Worm (Caenorhabditis elegans) whole organism, L4 larva: ENCODE results near the gene flp-16.

ENCODE experiments used
- F44E2.7 ChIP-seq: fragments of 200-800 bp; sonication (Bioruptor generic); IDR thresholded peaks from 2 replicates; pipeline ENCODE4 v2.1.2; 2022; ENCODE audit warnings: missing genetic modification characterization, missing compliant biosample characterization
- F49E8.2 ChIP-seq: sonication (generic microtip); optimal IDR thresholded peaks from 2 replicates; lab custom pipeline; 2016; ENCODE audit warnings: missing compliant biosample characterization, mild to moderate bottlenecking, missing genetic modification characterization, borderline replicate concordance
- R02D3.7 ChIP-seq: fragments of 150-350 bp; sonication (generic microtip); optimal IDR thresholded peaks from 3 replicates; lab custom pipeline; 2014; ENCODE audit warnings: missing biosample characterization, missing genetic modification characterization
- T26A8.4 ChIP-seq: fragments of 200-800 bp; sonication (Bioruptor generic); IDR thresholded peaks from 2 replicates; pipeline ENCODE4 v1.3.6; 2022; ENCODE audit warnings: missing genetic modification characterization, missing compliant biosample characterization
- Y48G9A.11 ChIP-seq: fragments of 200-800 bp; sonication (Bioruptor generic); IDR thresholded peaks from 2 replicates; pipeline ENCODE4 v1.3.6; 2022; ENCODE audit warnings: missing genetic modification reagents, missing genetic modification characterization, missing compliant biosample characterization
- Y5F2A.4 ChIP-seq: fragments of 200-800 bp; sonication (Bioruptor generic); optimal IDR thresholded peaks from 2 replicates; lab custom pipeline; 2018; ENCODE audit warnings: mild to moderate bottlenecking, missing genetic modification characterization, missing compliant biosample characterization
- Y75B8A.6 ChIP-seq: fragments of 200-800 bp; sonication (Bioruptor generic); IDR thresholded peaks from 2 replicates; pipeline ENCODE4 v1.3.6; 2022; ENCODE audit warnings: missing genetic modification reagents, missing genetic modification characterization, missing compliant biosample characterization
- ZK337.2 ChIP-seq: fragments of 200-800 bp; sonication (Bioruptor generic); IDR thresholded peaks from 2 replicates; pipeline ENCODE4 v1.3.6; 2022; ENCODE audit warnings: missing genetic modification reagents, missing genetic modification characterization, missing compliant biosample characterization
- arid-1 ChIP-seq: fragments of 200-800 bp; sonication (Bioruptor generic); conservative IDR thresholded peaks from 2 replicates; pipeline ENCODE4 v1.3.6; 2022; ENCODE audit warnings: missing genetic modification reagents, missing genetic modification characterization, missing compliant biosample characterization
- attf-4 ChIP-seq: sonication (generic microtip); optimal IDR thresholded peaks from 3 replicates; lab custom pipeline; 2017; ENCODE audit warnings: missing biosample characterization, missing genetic modification characterization
- ceh-32 ChIP-seq: sonication (generic microtip); optimal IDR thresholded peaks from 2 replicates; lab custom pipeline; 2016; ENCODE audit warnings: mild to moderate bottlenecking, missing genetic modification characterization, missing compliant biosample characterization; ENCODE audit not compliant: poor library complexity
- ceh-44 ChIP-seq: fragments of 200-800 bp; sonication (Bioruptor generic); IDR thresholded peaks from 2 replicates; pipeline ENCODE4 v1.3.6; 2022; ENCODE audit warnings: missing genetic modification reagents, missing genetic modification characterization, missing compliant biosample characterization
- ceh-62 ChIP-seq: sonication (generic microtip); optimal IDR thresholded peaks from 2 replicates; lab custom pipeline; 2017; ENCODE audit warnings: missing biosample characterization, missing genetic modification characterization
- ces-1 ChIP-seq: fragments of 150-350 bp; sonication (generic microtip); optimal IDR thresholded peaks from 4 replicates; lab custom pipeline; 2014; ENCODE audit warnings: missing biosample characterization, missing genetic modification reagents, missing genetic modification characterization
- cey-2 ChIP-seq: sonication (generic microtip); optimal IDR thresholded peaks from 3 replicates; lab custom pipeline; 2017; ENCODE audit warnings: missing genetic modification characterization, mild to moderate bottlenecking, missing compliant biosample characterization, antibody characterized with exemption, borderline replicate concordance; ENCODE audit not compliant: insufficient read depth
- ctbp-1 ChIP-seq: fragments of 200-800 bp; sonication (Bioruptor generic); IDR thresholded peaks from 2 replicates; pipeline ENCODE4 v1.3.6; 2022; ENCODE audit warnings: missing genetic modification reagents, missing genetic modification characterization, missing compliant biosample characterization
- daf-12 ChIP-seq: fragments of 150-350 bp; optimal IDR thresholded peaks from 2 replicates; lab custom pipeline; 2014; ENCODE audit warnings: missing biosample characterization, missing genetic modification reagents, missing genetic modification characterization
- dmd-9 ChIP-seq: fragments of 200-800 bp; sonication (Bioruptor generic); IDR thresholded peaks from 2 replicates; pipeline ENCODE4 v1.3.6; 2022; ENCODE audit warnings: missing genetic modification reagents, missing genetic modification characterization, missing compliant biosample characterization
- duxl-1 ChIP-seq: sonication (generic microtip); optimal IDR thresholded peaks from 2 replicates; lab custom pipeline; 2016; ENCODE audit warnings: mild to moderate bottlenecking, missing genetic modification characterization, moderate library complexity, missing compliant biosample characterization; ENCODE audit not compliant: poor library complexity
- dve-1 ChIP-seq: sonication (generic microtip); optimal IDR thresholded peaks from 2 replicates; lab custom pipeline; 2017; ENCODE audit warnings: antibody characterized with exemption, mild to moderate bottlenecking, missing genetic modification characterization, missing compliant biosample characterization; ENCODE audit not compliant: insufficient read depth
- fkh-10 ChIP-seq: fragments of 150-350 bp; optimal IDR thresholded peaks from 2 replicates; lab custom pipeline; 2014; ENCODE audit warnings: missing biosample characterization, missing genetic modification reagents, missing genetic modification characterization
- hif-1 ChIP-seq, 2 experiments: sonication (generic microtip); optimal IDR thresholded peaks; 2 replicates each; lab custom pipeline; 2016 to 2017; ENCODE audit warnings: missing compliant biosample characterization in 2 of 2, missing genetic modification characterization in 2 of 2, missing genetic modification reagents in 2 of 2, missing genotype in 2 of 2, mild to moderate bottlenecking in 1 of 2
- hlh-30 ChIP-seq: sonication (generic microtip); optimal IDR thresholded peaks from 2 replicates; lab custom pipeline; 2017; ENCODE audit warnings: antibody characterized with exemption, mild to moderate bottlenecking, missing genetic modification characterization, missing compliant biosample characterization; ENCODE audit not compliant: insufficient read depth
- lim-7 ChIP-seq: fragments of 200-800 bp; sonication (Bioruptor generic); IDR thresholded peaks from 2 replicates; pipeline ENCODE4 v1.3.6; 2022; ENCODE audit warnings: missing genetic modification characterization, missing compliant biosample characterization
- lin-15B ChIP-seq: fragments of 150-350 bp; sonication (generic microtip); optimal IDR thresholded peaks from 3 replicates; lab custom pipeline; 2014; ENCODE audit warnings: missing biosample characterization, missing genetic modification characterization
- lin-38 ChIP-seq: fragments of 200-800 bp; sonication (Bioruptor generic); IDR thresholded peaks from 2 replicates; pipeline ENCODE4 v1.3.6; 2022; ENCODE audit warnings: missing genetic modification reagents, missing genetic modification characterization, missing compliant biosample characterization
- madf-9 ChIP-seq: fragments of 200-800 bp; sonication (Bioruptor generic); conservative IDR thresholded peaks from 2 replicates; pipeline ENCODE4 v1.3.6; 2022; ENCODE audit warnings: missing genetic modification reagents, missing genetic modification characterization, missing compliant biosample characterization
- mdl-1 ChIP-seq, 2 experiments: fragments of 150-350 bp in 1 of 2; sonication (generic microtip) in 1 of 2; optimal IDR thresholded peaks; 2 replicates each; lab custom pipeline; 2014 to 2017; ENCODE audit warnings: missing biosample characterization in 2 of 2, missing genetic modification characterization in 2 of 2
- mes-2 ChIP-seq: sonication (generic microtip); optimal IDR thresholded peaks from 2 replicates; lab custom pipeline; 2016; ENCODE audit warnings: missing genotype, mild to moderate bottlenecking, missing genetic modification characterization, missing compliant biosample characterization; ENCODE audit not compliant: poor library complexity, severe bottlenecking
- nhr-102 ChIP-seq: sonication (generic microtip); optimal IDR thresholded peaks from 2 replicates; lab custom pipeline; 2016; ENCODE audit warnings: mild to moderate bottlenecking, missing genetic modification characterization, moderate library complexity, missing compliant biosample characterization
- nhr-111 ChIP-seq: fragments of 200-800 bp; sonication (Bioruptor generic); optimal IDR thresholded peaks from 2 replicates; lab custom pipeline; 2018; ENCODE audit warnings: mild to moderate bottlenecking, missing genetic modification characterization, missing compliant biosample characterization
- nhr-25 ChIP-seq: sonication (generic microtip); optimal IDR thresholded peaks from 2 replicates; lab custom pipeline; 2017; ENCODE audit warnings: missing genetic modification characterization, mild to moderate bottlenecking, missing compliant biosample characterization, antibody characterized with exemption, moderate library complexity, borderline replicate concordance; ENCODE audit not compliant: insufficient read depth
- nhr-41 ChIP-seq: fragments of 200-800 bp; sonication (Bioruptor generic); IDR thresholded peaks from 2 replicates; pipeline ENCODE4 v1.3.6; 2022; ENCODE audit warnings: missing genetic modification reagents, missing genetic modification characterization, missing compliant biosample characterization
- nhr-42 ChIP-seq: fragments of 200-800 bp; sonication (Bioruptor generic); IDR thresholded peaks from 2 replicates; pipeline ENCODE4 v1.3.6; 2022; ENCODE audit warnings: missing genetic modification characterization, missing compliant biosample characterization
- nhr-76 ChIP-seq: fragments of 150-350 bp; optimal IDR thresholded peaks from 2 replicates; lab custom pipeline; 2014; ENCODE audit warnings: missing biosample characterization, missing genetic modification characterization
- nhr-77 ChIP-seq: fragments of 150-350 bp; optimal IDR thresholded peaks from 2 replicates; lab custom pipeline; 2014; ENCODE audit warnings: missing biosample characterization, missing genetic modification characterization
- saeg-2 ChIP-seq: fragments of 200-800 bp; sonication (Bioruptor generic); IDR thresholded peaks from 2 replicates; pipeline ENCODE4 v1.3.6; 2022; ENCODE audit warnings: missing genetic modification reagents, missing genetic modification characterization, missing compliant biosample characterization
- skn-1 ChIP-seq: fragments of 150-350 bp; optimal IDR thresholded peaks from 2 replicates; lab custom pipeline; 2014; ENCODE audit warnings: missing biosample characterization, missing genetic modification characterization
- snpc-4 ChIP-seq: fragments of 150-350 bp; optimal IDR thresholded peaks from 2 replicates; lab custom pipeline; 2014; ENCODE audit warnings: missing biosample characterization, missing genetic modification characterization
- spr-1 ChIP-seq: sonication (generic microtip); optimal IDR thresholded peaks from 2 replicates; lab custom pipeline; 2016; ENCODE audit warnings: mild to moderate bottlenecking, missing genetic modification characterization, missing compliant biosample characterization
- spr-3 ChIP-seq: fragments of 200-800 bp; sonication (Bioruptor generic); optimal IDR thresholded peaks from 2 replicates; lab custom pipeline; 2018; ENCODE audit warnings: mild to moderate bottlenecking, missing genetic modification characterization, missing compliant biosample characterization
- tra-1 ChIP-seq: fragments of 200-800 bp; sonication (Bioruptor generic); IDR thresholded peaks from 2 replicates; pipeline ENCODE4 v1.3.6; 2022; ENCODE audit warnings: missing genetic modification reagents, missing genetic modification characterization, missing compliant biosample characterization
- unc-39 ChIP-seq: sonication (generic microtip); optimal IDR thresholded peaks from 2 replicates; lab custom pipeline; 2017; ENCODE audit warnings: missing biosample characterization, missing genetic modification characterization
- unc-62 ChIP-seq, 3 experiments: fragments of 150-350 bp in 1 of 3; sonication (generic microtip); optimal IDR thresholded peaks in 2 of 3; peaks in 1 of 3; 1 replicate in 1 of 3; 2 replicates in 2 of 3; lab custom pipeline; 2014 to 2017; ENCODE audit warnings: missing biosample characterization in 3 of 3, missing genetic modification characterization in 3 of 3, missing genetic modification reagents in 3 of 3, missing genotype in 1 of 3
- vab-7 ChIP-seq: fragments of 200-800 bp; sonication (Bioruptor generic); IDR thresholded peaks from 2 replicates; pipeline ENCODE4 v1.3.6; 2022; ENCODE audit warnings: missing genetic modification reagents, missing genetic modification characterization, missing compliant biosample characterization
- zag-1 ChIP-seq: fragments of 150-350 bp; optimal IDR thresholded peaks from 2 replicates; lab custom pipeline; 2014; ENCODE audit warnings: missing biosample characterization, missing genetic modification characterization
- zfp-2 ChIP-seq: sonication (generic microtip); optimal IDR thresholded peaks from 2 replicates; lab custom pipeline; 2016; ENCODE audit warnings: mild to moderate bottlenecking, missing genetic modification characterization, missing compliant biosample characterization
- zfp-3 ChIP-seq: fragments of 200-800 bp; sonication (Bioruptor generic); conservative IDR thresholded peaks from 2 replicates; pipeline ENCODE4 v1.3.6; 2022; ENCODE audit warnings: missing genetic modification reagents, missing genetic modification characterization, missing compliant biosample characterization
- zip-11 ChIP-seq: fragments of 200-800 bp; sonication (Bioruptor generic); IDR thresholded peaks from 2 replicates; pipeline ENCODE4 v1.3.6; 2022; ENCODE audit warnings: missing genetic modification characterization, missing compliant biosample characterization
- zip-2 ChIP-seq: fragments of 150-350 bp; optimal IDR thresholded peaks from 2 replicates; lab custom pipeline; 2014; ENCODE audit warnings: missing biosample characterization, missing genetic modification characterization

flp-16 gene

ce11 chrII:13195163-13195562 is 39.9 kb upstream of the flp-16 start, which contains the start of gene lec-1 (continued):
- TF ChIP-seq skn-1 (tag; lab: Kevin White, UChicago): no peak
- TF ChIP-seq mdl-1 (tag; optimal IDR thresholded peaks at IDR 0.05; lab: Kevin White, UChicago): peak in 1 of 2 experiments; percentile 64
- TF ChIP-seq nhr-111: no peak
- TF ChIP-seq nhr-42: no peak
- no peak for TF ChIP-seq ceh-44
- no peak for TF ChIP-seq daf-12 (tag; lab: Kevin White, UChicago)
- TF ChIP-seq ceh-32 (tag; lab: Kevin White, UChicago): no peak
- no peak for TF ChIP-seq zip-11 (GFP tag; lab: Robert Waterston, UW)
- TF ChIP-seq nhr-76 (tag; lab: Kevin White, UChicago): no peak
- no peak for TF ChIP-seq Y48G9A.11
- no peak for TF ChIP-seq ceh-62 (tag; lab: Kevin White, UChicago)
- no peak for TF ChIP-seq zfp-2 (tag; lab: Kevin White, UChicago)
- no peak for TF ChIP-seq cey-2
- TF ChIP-seq unc-39 (tag; lab: Kevin White, UChicago): no peak
- TF ChIP-seq arid-1 (GFP tag; lab: Robert Waterston, UW): no peak
- no peak for TF ChIP-seq ZK337.2 (GFP tag; lab: Robert Waterston, UW)
- no peak for TF ChIP-seq zip-2 (tag; lab: Kevin White, UChicago)
- TF ChIP-seq ces-1 (GFP tag; lab: Kevin White, UChicago): no peak
- no peak for TF ChIP-seq Y5F2A.4 (GFP tag; lab: Kevin White, UChicago)
- no peak for TF ChIP-seq saeg-2 (GFP tag; lab: Robert Waterston, UW)
- no peak for TF ChIP-seq zag-1 (tag; lab: Kevin White, UChicago)
- no peak for TF ChIP-seq dmd-9 (GFP tag; lab: Robert Waterston, UW)
- no peak for TF ChIP-seq fkh-10 (GFP tag; lab: Kevin White, UChicago)
- TF ChIP-seq nhr-25 (tag; lab: Kevin White, UChicago): no peak
- TF ChIP-seq hlh-30 (tag; lab: Kevin White, UChicago): peak; percentile 45
- no peak for TF ChIP-seq T26A8.4
- TF ChIP-seq zfp-3 (GFP tag; lab: Robert Waterston, UW): no peak
- 0 out of 2 replicates have a peak, but pooled peaks have one; percentile 16 for TF ChIP-seq tra-1 (GFP tag; lab: Robert Waterston, UW)
- TF ChIP-seq mes-2: peak; percentile 60
- no peak for TF ChIP-seq madf-9 (GFP tag; lab: Robert Waterston, UW)
- TF ChIP-seq dve-1 (tag; lab: Kevin White, UChicago): peak; percentile 78
- 0 out of 2 replicates have a peak, but pooled peaks have one; percentile 6 for TF ChIP-seq lim-7 (GFP tag; lab: Robert Waterston, UW)
- no peak for TF ChIP-seq vab-7 (GFP tag; lab: Robert Waterston, UW)
- TF ChIP-seq F49E8.2 (tag; lab: Kevin White, UChicago): no peak
- TF ChIP-seq attf-4 (tag; lab: Kevin White, UChicago): no peak
- no peak for TF ChIP-seq ctbp-1 (GFP tag; lab: Robert Waterston, UW)
- TF ChIP-seq snpc-4: no peak
- TF ChIP-seq spr-3: no peak
- TF ChIP-seq nhr-102 (tag; lab: Kevin White, UChicago): no peak
- TF ChIP-seq unc-62 (GFP tag; optimal IDR thresholded peaks at IDR 0.05 in 1 of 2; lab: Kevin White, UChicago): peak in 1 of 2 experiments; percentile 50
- no peak for TF ChIP-seq unc-62 (tag; optimal IDR thresholded peaks at IDR 0.05; lab: Kevin White, UChicago)
- TF ChIP-seq lin-38: peak; percentile 37; the same call in 1 of the 2 replicates
- peak in 1 of 2 experiments; percentile 3 for TF ChIP-seq hif-1 (tag; optimal IDR thresholded peaks at IDR 0.05; lab: Kevin White, UChicago)
- TF ChIP-seq spr-1 (tag; lab: Kevin White, UChicago): no peak
- no peak for TF ChIP-seq lin-15B
- no peak for TF ChIP-seq nhr-77 (tag; lab: Kevin White, UChicago)
- TF ChIP-seq R02D3.7 (tag; lab: Kevin White, UChicago): no peak
- TF ChIP-seq nhr-41: no peak
- TF ChIP-seq duxl-1: no peak
- no peak for TF ChIP-seq F44E2.7
- no peak for TF ChIP-seq Y75B8A.6 (GFP tag; lab: Robert Waterston, UW)
